Fruit fly (Drosophila melanogaster) whole organism, embryonic: ENCODE data around the gene CG8765.

Source experiments
- CG10147 ChIP-seq: fragments of 200-800 bp; sonication (Bioruptor generic); optimal IDR thresholded peaks from 2 replicates; lab custom pipeline; 2019; ENCODE audit warnings: missing biosample characterization, mild to moderate bottlenecking, missing genetic modification characterization, moderate library complexity
- CG11085 ChIP-seq: fragments of 200-800 bp; sonication (Bioruptor generic); IDR thresholded peaks from 2 replicates; pipeline ENCODE4 v1.3.6; 2022; ENCODE audit warnings: missing biosample characterization, missing genetic modification characterization
- CG11093 ChIP-seq: fragments of 200-800 bp; sonication (Bioruptor generic); IDR thresholded peaks from 3 replicates; pipeline ENCODE4 v1.3.6; 2022; ENCODE audit warnings: missing biosample characterization, missing genetic modification characterization
- CG12104 ChIP-seq: fragments of 200-800 bp; sonication (Bioruptor generic); optimal IDR thresholded peaks from 3 replicates; lab custom pipeline; 2016; ENCODE audit warnings: missing biosample characterization, missing genetic modification characterization
- CG1233 ChIP-seq: fragments of 200-800 bp; sonication (Bioruptor generic); optimal IDR thresholded peaks from 4 replicates; lab custom pipeline; 2018; ENCODE audit warnings: missing biosample characterization, mild to moderate bottlenecking, missing genetic modification characterization
- CG14050 ChIP-seq: fragments of 200-800 bp; sonication (Bioruptor generic); IDR thresholded peaks from 3 replicates; pipeline ENCODE4 v1.3.6; 2022; ENCODE audit warnings: missing biosample characterization, missing genetic modification characterization
- CG1647 ChIP-seq: fragments of 200-800 bp; sonication (Bioruptor generic); optimal IDR thresholded peaks from 3 replicates; lab custom pipeline; 2016; ENCODE audit warnings: missing biosample characterization, missing genetic modification characterization
- CG16779 ChIP-seq: fragments of 200-800 bp; sonication (Bioruptor generic); IDR thresholded peaks from 2 replicates; pipeline ENCODE4 v1.3.6; 2022; ENCODE audit warnings: missing biosample characterization, missing genetic modification characterization
- CG17328 ChIP-seq: fragments of 200-800 bp; sonication (Bioruptor generic); IDR thresholded peaks from 2 replicates; pipeline ENCODE4 v1.3.6; 2022; ENCODE audit warnings: missing biosample characterization, missing genetic modification characterization
- CG1792 ChIP-seq: fragments of 200-800 bp; sonication (Bioruptor generic); optimal IDR thresholded peaks from 2 replicates; lab custom pipeline; 2016; ENCODE audit warnings: missing biosample characterization, missing genetic modification characterization
- CG18476 ChIP-seq: fragments of 200-800 bp; sonication (Bioruptor generic); optimal IDR thresholded peaks from 2 replicates; lab custom pipeline; 2016; ENCODE audit warnings: missing biosample characterization, mild to moderate bottlenecking, missing genetic modification characterization
- CG2116 ChIP-seq: fragments of 200-800 bp; sonication (Bioruptor generic); optimal IDR thresholded peaks from 3 replicates; lab custom pipeline; 2018; ENCODE audit warnings: missing biosample characterization, mild to moderate bottlenecking, missing genetic modification characterization
- CG2875 ChIP-seq: fragments of 200-800 bp; sonication (Bioruptor generic); optimal IDR thresholded peaks from 2 replicates; lab custom pipeline; 2017; ENCODE audit warnings: missing biosample characterization, mild to moderate bottlenecking, missing genetic modification characterization, missing genetic modification reagents
- CG33557 ChIP-seq: fragments of 200-800 bp; sonication (Bioruptor generic); optimal IDR thresholded peaks from 2 replicates; lab custom pipeline; 2019; ENCODE audit warnings: missing biosample characterization, mild to moderate bottlenecking, missing genetic modification characterization, moderate library complexity
- CG3847 ChIP-seq: fragments of 200-800 bp; sonication (Bioruptor generic); IDR thresholded peaks from 2 replicates; pipeline ENCODE4 v1.3.6; 2022; ENCODE audit warnings: missing biosample characterization, missing genetic modification characterization
- CG6683 ChIP-seq: fragments of 200-800 bp; sonication (Bioruptor generic); optimal IDR thresholded peaks from 2 replicates; lab custom pipeline; 2017; ENCODE audit warnings: missing biosample characterization, mild to moderate bottlenecking, missing genetic modification characterization, missing genetic modification reagents
- CG7963 ChIP-seq: fragments of 200-800 bp; sonication (Bioruptor generic); IDR thresholded peaks from 3 replicates; pipeline ENCODE4 v1.3.6; 2022; ENCODE audit warnings: missing biosample characterization, missing genetic modification characterization; ENCODE audit not compliant: partially characterized antibody
- CG8290 ChIP-seq, 3 experiments: fragments of 200-800 bp; sonication (Bioruptor generic); optimal IDR thresholded peaks; 2 replicates each; lab custom pipeline; 2016 to 2019; ENCODE audit warnings: missing biosample characterization in 3 of 3, missing genetic modification characterization in 3 of 3, mild to moderate bottlenecking in 2 of 3, moderate library complexity in 1 of 3
- CG9797 ChIP-seq: fragments of 200-800 bp; sonication (Bioruptor generic); optimal IDR thresholded peaks from 3 replicates; lab custom pipeline; 2018; ENCODE audit warnings: missing biosample characterization, mild to moderate bottlenecking, missing genetic modification characterization
- D19A ChIP-seq: fragments of 200-800 bp; optimal IDR thresholded peaks from 3 replicates; lab custom pipeline; 2019; ENCODE audit warnings: missing biosample characterization, mild to moderate bottlenecking, missing genetic modification characterization, moderate library complexity
- Dp ChIP-seq: fragments of 200-800 bp; sonication (Bioruptor generic); optimal IDR thresholded peaks from 2 replicates; lab custom pipeline; 2018; ENCODE audit warnings: missing biosample characterization, mild to moderate bottlenecking, missing genetic modification characterization, moderate library complexity
- Gug ChIP-seq: fragments of 200-800 bp; sonication (Bioruptor generic); IDR thresholded peaks from 4 replicates; pipeline ENCODE4 v1.3.6; 2022; ENCODE audit warnings: missing biosample characterization, missing genetic modification characterization
- HLH4C ChIP-seq: fragments of 200-800 bp; sonication (Bioruptor generic); IDR thresholded peaks from 3 replicates; pipeline ENCODE4 v1.3.6; 2022; ENCODE audit warnings: missing biosample characterization, missing genetic modification characterization; ENCODE audit not compliant: partially characterized antibody
- Hey ChIP-seq: fragments of 200-800 bp; sonication (Bioruptor generic); optimal IDR thresholded peaks from 3 replicates; lab custom pipeline; 2018; ENCODE audit warnings: missing biosample characterization, mild to moderate bottlenecking, missing genetic modification characterization
- HmgZ ChIP-seq: fragments of 200-800 bp; sonication (Bioruptor generic); optimal IDR thresholded peaks from 2 replicates; lab custom pipeline; 2018; ENCODE audit warnings: missing biosample characterization, mild to moderate bottlenecking, missing genetic modification characterization
- Max ChIP-seq: fragments of 200-800 bp; sonication (Bioruptor generic); optimal IDR thresholded peaks from 2 replicates; lab custom pipeline; 2016; ENCODE audit warnings: missing biosample characterization, mild to moderate bottlenecking, missing genetic modification characterization
- PHDP ChIP-seq: fragments of 200-800 bp; sonication (Bioruptor generic); optimal IDR thresholded peaks from 3 replicates; lab custom pipeline; 2018; ENCODE audit warnings: missing biosample characterization, mild to moderate bottlenecking, missing genetic modification characterization, moderate library complexity
- TFAM ChIP-seq: fragments of 200-800 bp; sonication (Bioruptor generic); optimal IDR thresholded peaks from 2 replicates; lab custom pipeline; 2017; ENCODE audit warnings: missing biosample characterization, missing genetic modification characterization, inconsistent platforms
- ac ChIP-seq: fragments of 200-800 bp; sonication (Bioruptor generic); optimal IDR thresholded peaks from 3 replicates; lab custom pipeline; 2017; ENCODE audit warnings: missing biosample characterization, mild to moderate bottlenecking, missing genetic modification characterization
- ase ChIP-seq: fragments of 200-800 bp; sonication (Bioruptor generic); IDR thresholded peaks from 3 replicates; pipeline ENCODE4 v1.3.6; 2022; ENCODE audit warnings: missing biosample characterization, missing genetic modification characterization
- bsh ChIP-seq, 2 experiments: fragments of 200-800 bp; sonication (Bioruptor generic); optimal IDR thresholded peaks; 2 replicates each; lab custom pipeline; 2017 to 2018; ENCODE audit warnings: mild to moderate bottlenecking in 2 of 2, missing biosample characterization in 2 of 2, missing genetic modification characterization in 2 of 2, moderate library complexity in 1 of 2
- chif ChIP-seq, 2 experiments: fragments of 200-800 bp; sonication (Bioruptor generic); optimal IDR thresholded peaks; 3 replicates each; lab custom pipeline; 2016; ENCODE audit warnings: missing biosample characterization in 2 of 2, missing genetic modification characterization in 2 of 2
- ci ChIP-seq: fragments of 200-800 bp; sonication (Bioruptor generic); IDR thresholded peaks from 3 replicates; pipeline ENCODE4 v1.3.6; 2022; ENCODE audit warnings: missing biosample characterization, missing genetic modification characterization
- dmrt11E ChIP-seq: fragments of 200-800 bp; sonication (Bioruptor generic); optimal IDR thresholded peaks from 3 replicates; lab custom pipeline; 2018; ENCODE audit warnings: missing biosample characterization, mild to moderate bottlenecking, missing genetic modification characterization, moderate library complexity
- ftz-f1 ChIP-seq: fragments of 200-800 bp; sonication (Bioruptor generic); optimal IDR thresholded peaks from 2 replicates; lab custom pipeline; 2016; ENCODE audit warnings: missing biosample characterization, missing genetic modification characterization
- hkb ChIP-seq, 2 experiments: fragments of 200-800 bp in 1 of 2; fragments of >200 bp in 1 of 2; sonication (Bioruptor generic) in 1 of 2; IDR thresholded peaks in 1 of 2; optimal IDR thresholded peaks in 1 of 2; 2 replicates each; pipeline versions ENCODE4 v1.3.6 to Lab custom; 2017 to 2022; ENCODE audit warnings: missing biosample characterization in 1 of 2, missing genetic modification characterization in 1 of 2
- klu ChIP-seq: fragments of 200-800 bp; sonication (Bioruptor generic); IDR thresholded peaks from 2 replicates; pipeline ENCODE4 v1.3.6; 2022; ENCODE audit warnings: missing biosample characterization, missing genetic modification characterization
- lola ChIP-seq, 3 experiments: fragments of >200 bp in 2 of 3; fragments of 200-800 bp in 1 of 3; sonication (Bioruptor generic) in 1 of 3; optimal IDR thresholded peaks; 2 replicates each; lab custom pipeline; 2017 to 2019; ENCODE audit warnings: missing biosample characterization in 3 of 3, missing genetic modification characterization in 3 of 3, mild to moderate bottlenecking in 1 of 3, moderate library complexity in 1 of 3
- mirr ChIP-seq: fragments of 200-800 bp; sonication (Bioruptor generic); optimal IDR thresholded peaks from 3 replicates; lab custom pipeline; 2018; ENCODE audit warnings: missing biosample characterization, mild to moderate bottlenecking, missing genetic modification characterization
- onecut ChIP-seq: fragments of 200-800 bp; sonication (Bioruptor generic); IDR thresholded peaks from 2 replicates; pipeline ENCODE4 v1.3.6; 2022; ENCODE audit warnings: missing biosample characterization, missing genetic modification characterization
- pho ChIP-seq: fragments of 200-800 bp; sonication (Bioruptor generic); optimal IDR thresholded peaks from 2 replicates; lab custom pipeline; 2016; ENCODE audit warnings: missing biosample characterization, missing genetic modification characterization
- phol ChIP-seq: fragments of 200-800 bp; sonication (Bioruptor generic); optimal IDR thresholded peaks from 3 replicates; lab custom pipeline; 2018; ENCODE audit warnings: missing biosample characterization, mild to moderate bottlenecking, missing genetic modification characterization, moderate library complexity
- psq ChIP-seq: fragments of 200-800 bp; sonication (Bioruptor generic); optimal IDR thresholded peaks from 2 replicates; lab custom pipeline; 2017; ENCODE audit warnings: missing biosample characterization, missing genetic modification characterization
- ranshi ChIP-seq: fragments of 200-800 bp; sonication (Bioruptor generic); IDR thresholded peaks from 2 replicates; pipeline ENCODE4 v1.3.6; 2022; ENCODE audit warnings: missing biosample characterization, missing genetic modification characterization
- sc ChIP-seq, 3 experiments: fragments of >200 bp in 2 of 3; fragments of 200-800 bp in 1 of 3; sonication (Bioruptor generic) in 1 of 3; optimal IDR thresholded peaks; 2 replicates in 2 of 3; 3 replicates in 1 of 3; lab custom pipeline; 2017; ENCODE audit warnings: mild to moderate bottlenecking in 1 of 3, missing biosample characterization in 1 of 3, missing genetic modification characterization in 1 of 3, missing genetic modification reagents in 1 of 3
- sr ChIP-seq: fragments of 200-800 bp; sonication (Bioruptor generic); IDR thresholded peaks from 3 replicates; pipeline ENCODE4 v1.3.6; 2022; ENCODE audit warnings: missing biosample characterization, missing genetic modification characterization
- sug ChIP-seq: fragments of 200-800 bp; optimal IDR thresholded peaks from 2 replicates; lab custom pipeline; 2019; ENCODE audit warnings: missing biosample characterization, mild to moderate bottlenecking, missing genetic modification characterization, moderate library complexity
- trem ChIP-seq: fragments of 200-800 bp; optimal IDR thresholded peaks from 3 replicates; lab custom pipeline; 2019; ENCODE audit warnings: missing biosample characterization, mild to moderate bottlenecking, missing genetic modification characterization, moderate library complexity
- vfl ChIP-seq: fragments of 200-800 bp; sonication (Bioruptor generic); optimal IDR thresholded peaks from 2 replicates; lab custom pipeline; 2016; ENCODE audit warnings: missing biosample characterization, missing genetic modification characterization

The CG8765 gene

DNA sequence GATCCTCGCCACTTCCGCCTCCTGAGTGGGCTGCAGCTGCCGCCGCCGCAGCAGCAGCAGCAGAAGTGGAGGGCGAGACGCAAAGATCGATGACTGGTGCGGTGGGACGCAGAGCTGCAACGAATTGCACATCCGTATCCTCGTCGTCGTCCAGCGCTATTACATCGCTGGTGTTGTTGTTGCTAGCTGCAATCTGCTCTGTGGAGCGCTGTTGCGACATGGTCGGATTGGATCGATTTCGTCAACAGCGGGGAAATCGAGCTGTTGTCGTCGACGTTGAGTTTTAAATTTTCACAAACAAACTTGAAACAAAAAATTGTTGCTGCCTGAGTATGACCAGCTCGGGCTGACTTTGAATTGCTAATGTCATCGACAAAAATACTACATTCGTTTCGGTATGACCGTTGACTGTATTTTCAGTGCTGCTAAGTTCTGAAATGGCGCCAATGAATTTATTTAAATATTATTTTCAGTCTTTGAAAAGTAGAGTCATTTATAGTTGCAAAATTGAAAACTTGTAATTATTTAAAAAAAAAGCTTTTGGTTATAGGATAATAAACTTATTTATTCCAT is 44.6 kb downstream of the CG8765 start, which contains the start of gene Rnf146 (continued):
- TF ChIP-seq CG8290 (GFP tag; optimal IDR thresholded peaks at IDR 0.05; lab: Kevin White, UChicago) = no peak
- peak in 1 of 2 experiments; percentile 18 for TF ChIP-seq CG8290 (tag; optimal IDR thresholded peaks at IDR 0.05; lab: Kevin White, UChicago)
- no peak for TF ChIP-seq sc (optimal IDR thresholded peaks at IDR 0.05; lab: Kevin White, UChicago)
- TF ChIP-seq sc (GFP tag; optimal IDR thresholded peaks at IDR 0.05; lab: Kevin White, UChicago) = no peak
- no peak for TF ChIP-seq Gug (GFP tag; lab: Robert Waterston, UW)
- TF ChIP-seq CG17328 = no peak
- no peak for TF ChIP-seq CG16779 (GFP tag; lab: Robert Waterston, UW)
- TF ChIP-seq psq (GFP tag; lab: Kevin White, UChicago) = no peak
- no peak for TF ChIP-seq mirr (GFP tag; lab: Kevin White, UChicago)
- no peak for TF ChIP-seq CG33557 (GFP tag; lab: Kevin White, UChicago)
- no peak for TF ChIP-seq pho
- TF ChIP-seq CG9797 (GFP tag; lab: Kevin White, UChicago) = peak; percentile 89
- TF ChIP-seq Hey (tag; lab: Kevin White, UChicago) = no peak
- peak; percentile 10 for TF ChIP-seq phol (tag; lab: Kevin White, UChicago)
- no peak for TF ChIP-seq CG14050 (GFP tag; lab: Robert Waterston, UW)
- TF ChIP-seq CG1792 (GFP tag; lab: Kevin White, UChicago) = no peak
- TF ChIP-seq CG3847 (GFP tag; lab: Robert Waterston, UW) = no peak
- TF ChIP-seq CG1647 = no peak
- no peak for TF ChIP-seq ftz-f1 (GFP tag; lab: Kevin White, UChicago)
- TF ChIP-seq CG6683 (GFP tag; lab: Kevin White, UChicago) = no peak
- TF ChIP-seq Max = peak; percentile 7
- TF ChIP-seq chif (GFP tag; optimal IDR thresholded peaks at IDR 0.05; lab: Kevin White, UChicago) = no peak
- peak in 1 of 2 experiments; percentile 5 for TF ChIP-seq bsh (GFP tag; optimal IDR thresholded peaks at IDR 0.05; lab: Kevin White, UChicago)
- no peak for TF ChIP-seq D19A
- TF ChIP-seq CG1233 = no peak
- peak; percentile 37 for TF ChIP-seq CG2116 (GFP tag; lab: Kevin White, UChicago)
- no peak for TF ChIP-seq ac (GFP tag; lab: Kevin White, UChicago)
- TF ChIP-seq CG18476 (GFP tag; lab: Kevin White, UChicago) = no peak
- TF ChIP-seq CG11085 (GFP tag; lab: Robert Waterston, UW) = no peak
- no peak for TF ChIP-seq CG11093 (GFP tag; lab: Robert Waterston, UW)
- no peak for TF ChIP-seq sug (tag; lab: Kevin White, UChicago)
- no peak for TF ChIP-seq ranshi (GFP tag; lab: Robert Waterston, UW)
- no peak for TF ChIP-seq klu
- no peak for TF ChIP-seq CG7963
- peak; percentile 13 for TF ChIP-seq PHDP
- TF ChIP-seq Dp (GFP tag; lab: Kevin White, UChicago) = peak; percentile 94
- no peak for TF ChIP-seq onecut
- no peak for TF ChIP-seq CG10147 (GFP tag; lab: Kevin White, UChicago)
- no peak for TF ChIP-seq lola (GFP tag; optimal IDR thresholded peaks at IDR 0.05; lab: Kevin White, UChicago)
- TF ChIP-seq vfl = peak; percentile 10
- no peak for TF ChIP-seq CG2875 (GFP tag; lab: Kevin White, UChicago)
- TF ChIP-seq sr (GFP tag; lab: Robert Waterston, UW) = no peak
- no peak for TF ChIP-seq ase (GFP tag; lab: Robert Waterston, UW)
- TF ChIP-seq trem (tag; lab: Kevin White, UChicago) = peak; percentile 78
- peak; percentile 25; the same call in 1 of the 3 replicates for TF ChIP-seq ci (GFP tag; lab: Robert Waterston, UW)
- no peak for TF ChIP-seq hkb (optimal IDR thresholded peaks at IDR 0.05; lab: Kevin White, UChicago)
- TF ChIP-seq hkb (GFP tag; IDR thresholded peaks at IDR 0.05; lab: Robert Waterston, UW) = no peak
- peak; percentile 8 for TF ChIP-seq HmgZ (tag; lab: Kevin White, UChicago)
- no peak for TF ChIP-seq HLH4C (GFP tag; lab: Robert Waterston, UW)
- TF ChIP-seq TFAM (GFP tag; lab: Kevin White, UChicago) = no peak
- TF ChIP-seq CG12104 (GFP tag; lab: Kevin White, UChicago) = no peak
- TF ChIP-seq dmrt11E (tag; lab: Kevin White, UChicago) = no peak
